Fruit fly (Drosophila melanogaster): ENCODE data around the gene CG1607.

Gene CG1607

DNA sequence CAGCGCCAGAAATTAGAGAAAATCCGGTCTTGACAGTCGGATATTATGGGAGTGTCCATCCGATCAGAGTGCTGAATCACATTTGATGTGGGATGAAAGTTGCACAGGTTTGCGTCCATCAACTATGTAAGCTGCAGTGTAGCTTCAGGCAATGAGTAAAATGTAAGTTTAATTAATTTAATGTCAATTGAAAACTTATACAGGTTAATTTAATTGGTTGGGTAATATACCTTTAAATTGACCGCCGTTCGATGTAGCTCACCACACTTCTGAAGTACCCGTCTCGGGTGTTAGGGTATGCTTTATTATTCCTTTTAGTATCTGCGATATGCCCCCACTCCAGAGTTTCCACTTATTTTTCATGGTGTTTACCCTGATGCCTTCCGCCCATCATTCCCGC lies 42.5 kb downstream of the CG1607 start (continued):
- TF ChIP-seq acj6 (GFP tag; optimal IDR thresholded peaks at IDR 0.05) (peak; percentile 50), CG34406 (GFP tag; optimal IDR thresholded peaks at IDR 0.05) (peak; percentile 20), CG8119 (GFP tag; IDR thresholded peaks at IDR 0.05) (peak; percentile 58; the same call in 2 of the 3 replicates), pdm3 (GFP tag; optimal IDR thresholded peaks at IDR 0.05) (peak; percentile 61), CG31627 (GFP tag; optimal IDR thresholded peaks at IDR 0.05) (peak; percentile 74)

DNA sequence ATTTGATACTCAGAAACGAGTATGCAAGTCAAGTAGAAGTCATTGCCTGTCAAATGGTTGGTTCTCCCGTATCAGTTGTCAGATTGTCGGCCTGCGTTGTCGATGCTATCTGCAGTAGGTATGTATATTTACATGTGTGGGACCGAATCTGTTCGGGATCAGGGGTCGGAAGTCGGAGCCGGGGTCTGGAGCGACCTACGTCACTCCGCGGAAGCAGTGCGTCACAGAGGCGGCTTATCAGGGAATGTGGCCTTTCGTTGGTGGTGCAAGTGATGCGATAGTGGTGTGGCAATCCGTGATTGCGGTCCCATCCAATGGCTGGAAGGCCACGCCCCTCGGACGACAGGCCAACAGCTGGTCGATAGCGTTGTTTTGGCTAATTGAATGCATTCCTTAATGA lies 53.7 kb downstream of the CG1607 start:
- TF ChIP-seq OdsH (GFP tag; optimal IDR thresholded peaks at IDR 0.05) = no peak
- TF ChIP-seq svp (GFP tag) = peak; percentile 99
- 0 out of 3 replicates have a peak, but pooled peaks have one; percentile 20 for TF ChIP-seq CG6163 (GFP tag; IDR thresholded peaks at IDR 0.05)

DNA sequence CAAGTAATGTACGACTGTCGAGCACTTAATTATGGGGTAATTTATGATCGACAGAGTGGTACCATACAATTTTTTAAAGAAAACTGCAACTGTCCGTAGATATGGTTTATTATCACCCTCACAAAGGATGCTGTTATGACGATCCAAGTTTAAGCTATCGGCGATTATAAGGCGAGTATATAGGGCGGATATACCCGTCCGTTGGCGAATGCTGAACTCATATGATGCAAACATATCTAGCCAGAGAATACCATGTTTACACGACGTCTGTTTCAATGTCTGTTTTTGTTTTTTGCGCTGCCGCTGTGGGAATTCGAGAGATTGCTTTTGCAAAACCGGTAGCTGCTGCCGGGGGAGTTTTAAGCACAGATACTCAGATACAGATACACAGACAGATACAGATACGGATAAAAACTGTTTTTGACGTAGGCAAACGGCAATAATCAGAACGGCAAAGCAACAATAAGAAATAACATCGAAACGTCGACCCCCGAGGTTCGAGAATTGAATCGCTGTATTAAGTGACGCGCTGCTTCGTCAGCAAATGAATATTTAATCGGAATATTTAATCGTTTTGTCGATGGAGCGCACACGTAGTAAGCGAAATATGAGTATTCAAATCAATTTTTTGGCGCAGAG lies 55.6 kb downstream of the CG1607 start:
- no peak for TF ChIP-seq fd85E (GFP tag; optimal IDR thresholded peaks at IDR 0.05)
- TF ChIP-seq CG6276 (GFP tag; optimal IDR thresholded peaks at IDR 0.05) = no peak
- no peak for TF ChIP-seq CG34406 (GFP tag; optimal IDR thresholded peaks at IDR 0.05)
- no peak for TF ChIP-seq CG4318 (GFP tag; optimal IDR thresholded peaks at IDR 0.05)
- TF ChIP-seq Sox15 (GFP tag; optimal IDR thresholded peaks at IDR 0.05) = no peak
- no peak for TF ChIP-seq CG9139 (GFP tag; optimal IDR thresholded peaks at IDR 0.05)
- no peak for TF ChIP-seq topi (GFP tag; optimal IDR thresholded peaks at IDR 0.05)
- no peak for TF ChIP-seq CG8319 (GFP tag; optimal IDR thresholded peaks at IDR 0.05)
- no peak for TF ChIP-seq Eip75B (GFP tag; optimal IDR thresholded peaks at IDR 0.05)
- TF ChIP-seq Hr4 (GFP tag; optimal IDR thresholded peaks at IDR 0.05) = peak; percentile 41
- no peak for TF ChIP-seq CG6792 (GFP tag; optimal IDR thresholded peaks at IDR 0.05)
- TF ChIP-seq Smox (GFP tag; optimal IDR thresholded peaks at IDR 0.05) = no peak
- no peak for TF ChIP-seq CG10631 (GFP tag; optimal IDR thresholded peaks at IDR 0.05)
- peak; percentile 33 for TF ChIP-seq CG32006 (GFP tag; optimal IDR thresholded peaks at IDR 0.05)
- no peak for TF ChIP-seq CG3032 (tag; optimal IDR thresholded peaks at IDR 0.05)
- TF ChIP-seq eg (GFP tag; IDR thresholded peaks at IDR 0.05) = no peak
- 0 out of 3 replicates have a peak, but pooled peaks have one; percentile 14 for TF ChIP-seq CG6163 (GFP tag; IDR thresholded peaks at IDR 0.05)
- TF ChIP-seq CG8119 (GFP tag; IDR thresholded peaks at IDR 0.05) = peak; percentile 30; the same call in 1 of the 3 replicates
- no peak for TF ChIP-seq Ets21C (GFP tag; optimal IDR thresholded peaks at IDR 0.05)
- peak; percentile 29 for TF ChIP-seq acj6 (GFP tag; optimal IDR thresholded peaks at IDR 0.05)
- no peak for TF ChIP-seq Met (GFP tag; optimal IDR thresholded peaks at IDR 0.05)
- TF ChIP-seq svp (GFP tag) = peak; percentile 54
- no peak for TF ChIP-seq CG3919 (GFP tag; optimal IDR thresholded peaks at IDR 0.05)
- TF ChIP-seq Sox14 (GFP tag; optimal IDR thresholded peaks at IDR 0.05) = peak; percentile 18
- TF ChIP-seq vri (GFP tag; optimal IDR thresholded peaks at IDR 0.05) = no peak
- no peak for TF ChIP-seq lz (GFP tag; optimal IDR thresholded peaks at IDR 0.05)
- TF ChIP-seq CG15336 (GFP tag; IDR thresholded peaks at IDR 0.05) = peak; percentile 19; the same call in 1 of the 2 replicates
- TF ChIP-seq OdsH (GFP tag; optimal IDR thresholded peaks at IDR 0.05) = peak; percentile 34
- TF ChIP-seq Eip93F (GFP tag; optimal IDR thresholded peaks at IDR 0.05) = no peak
- TF ChIP-seq achi (GFP tag; optimal IDR thresholded peaks at IDR 0.05) = no peak
- TF ChIP-seq Eip78C (GFP tag) = peak; percentile 52
- TF ChIP-seq Sox102F (GFP tag; optimal IDR thresholded peaks at IDR 0.05) = no peak
- peak; percentile 16 for TF ChIP-seq CG31627 (GFP tag; optimal IDR thresholded peaks at IDR 0.05)
- peak; percentile 31 for TF ChIP-seq pdm3 (GFP tag; optimal IDR thresholded peaks at IDR 0.05)
- TF ChIP-seq ss (GFP tag; optimal IDR thresholded peaks at IDR 0.05) = no peak
- TF ChIP-seq CG11762 (GFP tag; optimal IDR thresholded peaks at IDR 0.05; ENCODE audit: insufficient read depth) = no peak
- TF ChIP-seq Ets96B (tag; optimal IDR thresholded peaks at IDR 0.05) = no peak
- no peak for TF ChIP-seq CG11902 (GFP tag; optimal IDR thresholded peaks at IDR 0.05)
- TF ChIP-seq cyc (GFP tag; optimal IDR thresholded peaks at IDR 0.05) = no peak
- no peak for TF ChIP-seq CG16779 (tag; optimal IDR thresholded peaks at IDR 0.05)
- no peak for TF ChIP-seq dac (GFP tag; optimal IDR thresholded peaks at IDR 0.05)
- peak; percentile 2 for TF ChIP-seq CG8632 (GFP tag; optimal IDR thresholded peaks at IDR 0.05)
- no peak for TF ChIP-seq esn (GFP tag; optimal IDR thresholded peaks at IDR 0.05)
- TF ChIP-seq salr (GFP tag; optimal IDR thresholded peaks at IDR 0.05) = no peak

Measured in whole organism, prepupa.